Fruit fly (Drosophila melanogaster): ENCODE measurements around the gene CG4119.

The CG4119 gene

DNA sequence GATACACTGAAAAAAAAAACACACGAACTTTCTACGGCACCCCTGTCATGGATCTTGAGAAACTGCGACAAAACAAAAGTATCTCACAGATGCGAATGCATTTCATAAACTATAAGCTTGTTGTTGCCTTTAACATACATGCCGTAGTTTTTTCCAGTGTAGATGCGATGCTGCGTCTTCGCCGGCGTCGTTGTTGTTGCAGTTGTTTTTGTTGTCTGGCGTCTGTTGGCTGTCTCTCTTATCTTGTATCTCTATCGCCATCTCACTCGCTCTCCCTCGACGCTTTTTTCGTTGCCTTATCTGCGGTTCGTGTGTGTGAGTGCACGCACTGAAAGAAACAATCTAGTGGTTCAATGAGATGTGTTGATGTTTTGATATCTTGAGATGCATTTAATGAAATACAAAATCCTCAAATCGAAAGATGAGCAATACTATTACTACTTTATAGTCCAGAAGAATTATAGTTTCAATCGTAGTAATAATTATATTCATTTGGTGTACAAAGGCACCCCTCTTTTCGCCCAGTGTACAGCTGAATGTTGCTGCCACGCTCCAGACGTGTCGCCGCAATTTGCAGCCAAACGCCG lies 30.7 kb downstream of the CG4119 start (continued):
- TF ChIP-seq repo (GFP tag; optimal IDR thresholded peaks at IDR 0.05): peak; percentile 97
- peak; percentile 96 for TF ChIP-seq CG4730 (GFP tag; IDR thresholded peaks at IDR 0.05)
- TF ChIP-seq CG10654 (GFP tag; optimal IDR thresholded peaks at IDR 0.05): peak; percentile 97
- peak; percentile 96 for TF ChIP-seq CG3726 (GFP tag; IDR thresholded peaks at IDR 0.05)
- TF ChIP-seq salm (tag; optimal IDR thresholded peaks at IDR 0.05): peak; percentile 89
- TF ChIP-seq CG13287 (GFP tag; IDR thresholded peaks at IDR 0.05; ENCODE audit: partially characterized antibody): no peak
- TF ChIP-seq ken (GFP tag; IDR thresholded peaks at IDR 0.05): peak; percentile 97
- TF ChIP-seq vnd (GFP tag; IDR thresholded peaks at IDR 0.05; ENCODE audit: partially characterized antibody): no peak
- no peak for TF ChIP-seq hbn (GFP tag; IDR thresholded peaks at IDR 0.05; ENCODE audit: partially characterized antibody)
- peak; percentile 96 for TF ChIP-seq Drgx (GFP tag; IDR thresholded peaks at IDR 0.05)
- TF ChIP-seq Nf-YB (GFP tag; optimal IDR thresholded peaks at IDR 0.05): peak; percentile 82
- TF ChIP-seq ftz-f1 (GFP tag; optimal IDR thresholded peaks at IDR 0.05): peak; percentile 50
- TF ChIP-seq Elba2 (GFP tag; optimal IDR thresholded peaks at IDR 0.05): peak; percentile 87
- peak; percentile 87 for TF ChIP-seq gsb (GFP tag; IDR thresholded peaks at IDR 0.05)
- TF ChIP-seq bigmax (GFP tag; optimal IDR thresholded peaks at IDR 0.05): peak; percentile 48
- peak; percentile 94 for TF ChIP-seq CG14050 (GFP tag; IDR thresholded peaks at IDR 0.05)
- no peak for TF ChIP-seq pan (optimal IDR thresholded peaks at IDR 0.05)
- peak in 1 of 2 experiments; percentile 96 for TF ChIP-seq pan (GFP tag; optimal IDR thresholded peaks at IDR 0.05 in 1 of 2, IDR thresholded peaks at IDR 0.05 in 1 of 2)
- peak; percentile 97 for TF ChIP-seq btn (GFP tag; optimal IDR thresholded peaks at IDR 0.05)
- peak; percentile 93 for TF ChIP-seq caup (GFP tag; optimal IDR thresholded peaks at IDR 0.05; ENCODE audit: severe bottlenecking)
- peak; percentile 77 for TF ChIP-seq CG8924 (tag; optimal IDR thresholded peaks at IDR 0.05)
- TF ChIP-seq Lpt (GFP tag; optimal IDR thresholded peaks at IDR 0.05): no peak
- peak; percentile 96 for TF ChIP-seq CG1024 (GFP tag; IDR thresholded peaks at IDR 0.05)
- TF ChIP-seq ind (GFP tag; optimal IDR thresholded peaks at IDR 0.05): peak; percentile 98
- TF ChIP-seq sr (GFP tag; IDR thresholded peaks at IDR 0.05): peak; percentile 91
- peak; percentile 85 for TF ChIP-seq al (GFP tag; IDR thresholded peaks at IDR 0.05)
- peak; percentile 53 for TF ChIP-seq GATAe (GFP tag; conservative IDR thresholded peaks at IDR 0.05)
- TF ChIP-seq CG9727 (GFP tag; optimal IDR thresholded peaks at IDR 0.05): peak; percentile 98
- peak; percentile 96 for TF ChIP-seq Ptx1 (GFP tag; IDR thresholded peaks at IDR 0.05)
- TF ChIP-seq gce (GFP tag; IDR thresholded peaks at IDR 0.05): peak; percentile 94
- TF ChIP-seq dimm (GFP tag; IDR thresholded peaks at IDR 0.05): peak; percentile 86
- peak; percentile 90 for TF ChIP-seq Dbx (GFP tag; IDR thresholded peaks at IDR 0.05)
- TF ChIP-seq Camta (GFP tag; optimal IDR thresholded peaks at IDR 0.05): peak; percentile 97
- TF ChIP-seq Scr (GFP tag; IDR thresholded peaks at IDR 0.05; ENCODE audit: partially characterized antibody): no peak
- peak; percentile 88 for TF ChIP-seq CG10431 (GFP tag; optimal IDR thresholded peaks at IDR 0.05)
- TF ChIP-seq CG10959 (GFP tag; IDR thresholded peaks at IDR 0.05): peak; percentile 96
- peak; percentile 97 for TF ChIP-seq slp2 (GFP tag; optimal IDR thresholded peaks at IDR 0.05)
- peak; percentile 99 for TF ChIP-seq grn (GFP tag; optimal IDR thresholded peaks at IDR 0.05)
- TF ChIP-seq CG17829 (tag; optimal IDR thresholded peaks at IDR 0.05): peak; percentile 81
- TF ChIP-seq tup (GFP tag; optimal IDR thresholded peaks at IDR 0.05): peak; percentile 97
- TF ChIP-seq pum (GFP tag; optimal IDR thresholded peaks at IDR 0.05): peak; percentile 97
- peak; percentile 82 for TF ChIP-seq fd3F (GFP tag; optimal IDR thresholded peaks at IDR 0.05)
- TF ChIP-seq yki (optimal IDR thresholded peaks at IDR 0.05): no peak
- peak; percentile 91 for TF ChIP-seq rib (GFP tag; IDR thresholded peaks at IDR 0.05)
- TF ChIP-seq CG18764 (GFP tag; optimal IDR thresholded peaks at IDR 0.05): peak; percentile 95
- peak; percentile 97 for TF ChIP-seq ERR (GFP tag; optimal IDR thresholded peaks at IDR 0.05)
- peak; percentile 96 for TF ChIP-seq CG5953 (GFP tag; IDR thresholded peaks at IDR 0.05)
- TF ChIP-seq CG4328 (GFP tag; optimal IDR thresholded peaks at IDR 0.05): peak; percentile 91
- TF ChIP-seq dpn (GFP tag; optimal IDR thresholded peaks at IDR 0.05): peak; percentile 98
- peak; percentile 96 for TF ChIP-seq sisA (GFP tag; IDR thresholded peaks at IDR 0.05)
- peak; percentile 94 for TF ChIP-seq CG31441 (GFP tag; IDR thresholded peaks at IDR 0.05)
- peak; percentile 84 for TF ChIP-seq fd64A (GFP tag; optimal IDR thresholded peaks at IDR 0.05)

Data from whole organism, embryonic.